Worm (Caenorhabditis elegans): ENCODE results near the gene cfp-1.

ce11 chrIV:14083505-14083904, 6.3 kb downstream of the cfp-1 start, which contains the start of gene F52B11.2:
- TF ChIP-seq ceh-82 (tag; optimal IDR thresholded peaks at IDR 0.05) (no peak), F16B12.6 (tag; optimal IDR thresholded peaks at IDR 0.05) (no peak), fos-1 (tag; optimal IDR thresholded peaks at IDR 0.05) (no peak), nhr-11 (tag; optimal IDR thresholded peaks at IDR 0.05) (no peak), aly-2 (tag; optimal IDR thresholded peaks at IDR 0.05) (no peak), ztf-4 (tag; optimal IDR thresholded peaks at IDR 0.05) (no peak), dpl-1 (GFP tag; optimal IDR thresholded peaks at IDR 0.05) (no peak)
